Worm (Caenorhabditis elegans) whole organism, L3 larva: ENCODE results near the gene sqt-3.

Experiments
- R02D3.7 ChIP-seq: fragments of 150-350 bp; optimal IDR thresholded peaks from 2 replicates; lab custom pipeline; 2014; ENCODE audit warnings: missing biosample characterization, missing genetic modification characterization
- ama-1 ChIP-seq: fragments of 150-350 bp; optimal IDR thresholded peaks from 2 replicates; lab custom pipeline; 2018
- ceh-82 ChIP-seq: fragments of 150-350 bp; optimal IDR thresholded peaks from 2 replicates; lab custom pipeline; 2014; ENCODE audit warnings: missing biosample characterization, missing genetic modification characterization
- elt-1 ChIP-seq: fragments of 150-350 bp; optimal IDR thresholded peaks from 2 replicates; lab custom pipeline; 2014; ENCODE audit warnings: missing biosample characterization, missing genetic modification characterization
- jun-1 ChIP-seq: fragments of 150-350 bp; optimal IDR thresholded peaks from 2 replicates; lab custom pipeline; 2014; ENCODE audit warnings: missing biosample characterization, missing genetic modification reagents, missing genetic modification characterization
- lin-15B ChIP-seq: fragments of 150-350 bp; optimal IDR thresholded peaks from 2 replicates; lab custom pipeline; 2014; ENCODE audit warnings: missing biosample characterization, missing genetic modification characterization
- nfya-1 ChIP-seq: sonication (generic microtip); optimal IDR thresholded peaks from 2 replicates; lab custom pipeline; 2017; ENCODE audit warnings: missing genetic modification characterization, mild to moderate bottlenecking, missing compliant biosample characterization, antibody characterized with exemption, moderate library complexity; ENCODE audit not compliant: insufficient read depth
- nhr-23 ChIP-seq: fragments of 150-350 bp; optimal IDR thresholded peaks from 2 replicates; lab custom pipeline; 2014; ENCODE audit warnings: missing biosample characterization, missing genetic modification reagents, missing genetic modification characterization
- nhr-25 ChIP-seq: sonication (generic microtip); optimal IDR thresholded peaks from 2 replicates; lab custom pipeline; 2017; ENCODE audit warnings: missing biosample characterization, missing genetic modification characterization
- nhr-76 ChIP-seq: fragments of 150-350 bp; sonication (generic microtip); optimal IDR thresholded peaks from 5 replicates; lab custom pipeline; 2014; ENCODE audit warnings: missing biosample characterization, missing genetic modification characterization
- pha-4 ChIP-seq: fragments of 150-350 bp; optimal IDR thresholded peaks from 2 replicates; lab custom pipeline; 2014; ENCODE audit warnings: missing biosample characterization, missing genetic modification reagents, missing genetic modification characterization
- unc-39 ChIP-seq: sonication (generic microtip); optimal IDR thresholded peaks from 4 replicates; lab custom pipeline; 2017; ENCODE audit warnings: missing biosample characterization, missing genetic modification characterization
- zag-1 ChIP-seq: fragments of 150-350 bp; optimal IDR thresholded peaks from 2 replicates; lab custom pipeline; 2014; ENCODE audit warnings: missing biosample characterization, missing genetic modification characterization

DNA sequence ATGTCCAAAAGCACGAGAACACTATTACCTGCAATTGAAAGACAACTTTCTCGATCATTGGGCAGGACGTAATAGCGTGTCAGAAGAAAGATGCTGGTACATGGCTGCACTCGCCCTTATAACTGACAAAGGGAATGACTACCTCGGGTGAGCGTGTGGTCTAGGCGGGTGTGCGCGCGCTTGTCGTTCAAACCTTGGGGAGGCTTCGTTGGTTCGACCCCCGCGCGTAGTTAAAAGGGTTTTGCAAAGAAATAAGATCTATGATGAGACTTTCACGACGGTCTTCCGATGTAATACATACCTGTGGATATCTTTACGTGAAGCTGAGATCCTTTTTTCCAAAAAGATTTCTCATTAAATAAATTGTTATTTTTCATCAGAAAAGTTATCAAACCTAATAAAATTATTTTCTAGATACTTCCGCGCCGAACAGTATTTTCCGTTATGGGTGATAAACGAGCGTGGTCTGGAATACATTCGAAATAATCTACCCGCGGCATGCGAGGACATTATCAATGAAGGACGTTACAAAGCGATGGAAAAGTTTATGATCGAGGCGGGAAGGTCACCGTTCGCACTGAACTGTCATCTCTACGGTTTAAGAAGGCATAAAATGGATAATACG, 49.0 kb upstream of the sqt-3 start:
- TF ChIP-seq lin-15B (peak; percentile 35), ama-1 (peak; percentile 88), ceh-82 (tag; lab: Kevin White, UChicago) (peak; percentile 94), elt-1 (peak; percentile 16), nhr-25 (peak; percentile 70), R02D3.7 (peak; percentile 69), nfya-1 (peak; percentile 70), zag-1 (peak; percentile 67), unc-39 (no peak), nhr-76 (peak; percentile 79), jun-1 (peak; percentile 66), nhr-23 (peak; percentile 70), pha-4 (tag; lab: Kevin White, UChicago) (peak; percentile 75)
